Worm (Caenorhabditis elegans): ENCODE data around the gene srd-70.

- no peak for TF ChIP-seq npax-4 (tag; optimal IDR thresholded peaks at IDR 0.05)
- peak; percentile 40 for TF ChIP-seq hlh-30 (tag; optimal IDR thresholded peaks at IDR 0.05; ENCODE audit: insufficient read depth)
- TF ChIP-seq ceh-45 (GFP tag; IDR thresholded peaks at IDR 0.05): no peak
- no peak for TF ChIP-seq dmd-4 (tag; optimal IDR thresholded peaks at IDR 0.05; ENCODE audit: borderline replicate concordance)
- TF ChIP-seq pha-4 (tag; optimal IDR thresholded peaks at IDR 0.05): no peak
- no peak for TF ChIP-seq ets-4 (tag; optimal IDR thresholded peaks at IDR 0.05)
Measured at ce11 chrV:20464778-20465177, 10.9 kb downstream of the srd-70 start.
